Fruit fly (Drosophila melanogaster) whole organism, prepupa: Measurements from ENCODE around the gene CG14020.

ENCODE experiments used
- CG1621 ChIP-seq: fragments of 200-800 bp; sonication (Bioruptor generic); optimal IDR thresholded peaks from 3 replicates; lab custom pipeline; 2018; ENCODE audit warnings: missing biosample characterization, mild to moderate bottlenecking, missing genetic modification characterization
- CG16779 ChIP-seq: fragments of 200-800 bp; sonication (Bioruptor generic); optimal IDR thresholded peaks from 3 replicates; lab custom pipeline; 2017; ENCODE audit warnings: missing biosample characterization, mild to moderate bottlenecking, missing genetic modification characterization
- Gug ChIP-seq: fragments of 200-800 bp; sonication (Bioruptor generic); IDR thresholded peaks from 2 replicates; pipeline ENCODE4 v1.3.6; 2022; ENCODE audit warnings: missing biosample characterization, missing genetic modification characterization
- Smox ChIP-seq: fragments of 200-800 bp; sonication (Bioruptor generic); optimal IDR thresholded peaks from 3 replicates; lab custom pipeline; 2016; ENCODE audit warnings: missing biosample characterization, missing genetic modification characterization
- dsx ChIP-seq: fragments of 200-800 bp; optimal IDR thresholded peaks from 3 replicates; lab custom pipeline; 2019; ENCODE audit warnings: missing biosample characterization, mild to moderate bottlenecking, missing genetic modification characterization, moderate library complexity; ENCODE audit not compliant: poor library complexity, severe bottlenecking
- ss ChIP-seq, 2 experiments: fragments of 200-800 bp; sonication (Bioruptor generic); optimal IDR thresholded peaks; 2 replicates in 1 of 2; 3 replicates in 1 of 2; lab custom pipeline; 2017 to 2018; ENCODE audit warnings: mild to moderate bottlenecking in 2 of 2, missing biosample characterization in 2 of 2, missing genetic modification characterization in 2 of 2, moderate library complexity in 1 of 2

DNA sequence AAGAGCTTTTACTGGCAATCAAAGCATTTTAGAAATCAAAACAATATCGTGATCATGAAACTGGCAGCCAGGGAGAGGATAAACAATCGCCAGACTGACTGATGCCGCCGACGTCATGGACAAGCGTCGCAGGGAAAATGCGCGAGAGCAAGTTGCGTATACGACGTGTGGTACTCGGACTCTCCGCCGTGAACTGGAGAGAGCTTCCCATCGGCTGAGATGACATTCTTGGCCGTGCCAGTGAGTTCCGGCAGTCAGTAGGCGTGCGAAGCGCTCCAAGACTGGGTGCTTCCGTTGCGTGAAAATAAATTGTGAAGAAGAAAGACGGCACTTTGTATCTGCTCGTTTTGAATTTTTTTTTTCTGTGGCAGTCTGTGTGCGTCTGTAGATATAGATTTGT lies 37.3 kb downstream of the CG14020 start, which contains the start of gene GluRIIA:
- TF ChIP-seq CG1621 (tag; lab: Kevin White, UChicago) (no peak), ss (GFP tag; optimal IDR thresholded peaks at IDR 0.05; lab: Kevin White, UChicago) (no peak), Gug (GFP tag; lab: Robert Waterston, UW) (no peak), dsx (no peak), Smox (no peak), CG16779 (tag; lab: Kevin White, UChicago) (no peak)
